Fruit fly (Drosophila melanogaster): ENCODE results near the gene Hmt4-20.

Hmt4-20 gene

DNA sequence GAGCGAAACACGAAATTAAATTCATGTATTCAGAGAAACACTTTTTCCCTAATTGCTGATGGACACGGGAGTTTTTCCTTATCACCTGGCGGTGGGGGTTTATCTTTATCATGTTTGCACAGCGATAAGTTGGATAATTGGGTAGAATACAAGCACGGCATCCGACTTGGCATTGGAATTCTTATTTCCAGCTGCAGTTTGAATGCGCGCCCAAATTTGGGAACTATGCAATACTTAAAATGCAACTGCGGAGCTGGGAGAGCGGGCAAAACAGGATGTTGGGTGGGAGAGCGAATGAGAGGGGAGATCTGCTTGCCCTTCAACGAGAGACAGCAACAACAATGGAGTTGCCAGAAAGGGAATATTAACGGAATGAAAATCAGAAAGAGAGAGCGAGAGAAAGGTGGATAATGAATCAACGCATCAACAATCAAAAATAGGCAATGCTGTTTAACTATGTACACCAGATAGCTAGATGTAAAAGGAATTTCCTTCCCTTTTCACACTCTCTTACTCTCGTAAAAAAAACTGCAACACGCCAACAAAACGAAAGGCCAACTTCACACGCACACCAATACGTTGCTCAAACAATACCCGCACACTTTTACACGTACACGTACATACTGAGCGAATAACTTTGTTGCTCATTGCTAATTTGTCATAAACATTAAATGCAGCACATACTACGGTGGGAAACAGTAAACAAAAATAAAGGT lies 38.9 kb downstream of the Hmt4-20 start:
- no peak for TF ChIP-seq CG17801 (GFP tag; optimal IDR thresholded peaks at IDR 0.05; ENCODE audit: partially characterized antibody)

DNA sequence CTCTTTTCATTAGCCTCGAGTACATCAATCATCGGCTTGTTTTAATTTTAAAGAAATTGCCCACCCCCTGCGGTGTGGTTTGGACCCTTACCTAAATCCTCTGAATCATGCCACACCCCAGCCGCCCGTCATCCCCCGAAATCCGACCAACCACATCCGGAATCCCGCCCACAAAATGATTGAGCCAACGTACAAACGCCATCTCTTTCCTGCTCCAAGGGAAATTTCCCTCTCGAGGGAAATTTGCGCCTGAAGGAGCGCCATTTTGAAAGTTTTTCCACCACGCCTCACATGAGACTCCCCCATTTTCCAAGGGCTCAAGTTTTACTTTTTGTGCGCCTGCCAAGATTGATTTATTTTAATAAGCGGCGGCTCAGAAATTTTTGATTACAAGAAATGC lies 45.8 kb downstream of the Hmt4-20 start:
- TF ChIP-seq CG17801 (GFP tag; optimal IDR thresholded peaks at IDR 0.05; ENCODE audit: partially characterized antibody): no peak

DNA sequence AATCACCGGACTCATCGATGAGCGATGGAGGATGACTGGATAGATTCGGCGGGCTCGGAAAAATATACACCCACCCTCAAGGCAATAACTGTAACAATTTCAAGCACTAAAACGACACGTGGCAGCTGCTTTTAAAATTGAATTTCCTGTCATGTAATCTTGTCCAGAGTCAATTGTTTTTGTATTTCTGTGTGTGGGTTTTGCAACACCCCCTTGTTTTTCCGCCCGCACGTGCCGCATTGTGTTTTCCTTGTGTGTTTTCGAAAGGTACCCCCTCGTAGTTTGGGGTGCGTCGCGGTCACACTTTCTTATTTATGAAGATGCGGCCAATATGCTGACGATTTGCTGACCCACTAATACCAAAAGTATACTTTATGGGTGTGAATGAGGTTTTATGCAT lies 53.8 kb downstream of the Hmt4-20 start:
- no peak for TF ChIP-seq CG17801 (GFP tag; optimal IDR thresholded peaks at IDR 0.05; ENCODE audit: partially characterized antibody)

DNA sequence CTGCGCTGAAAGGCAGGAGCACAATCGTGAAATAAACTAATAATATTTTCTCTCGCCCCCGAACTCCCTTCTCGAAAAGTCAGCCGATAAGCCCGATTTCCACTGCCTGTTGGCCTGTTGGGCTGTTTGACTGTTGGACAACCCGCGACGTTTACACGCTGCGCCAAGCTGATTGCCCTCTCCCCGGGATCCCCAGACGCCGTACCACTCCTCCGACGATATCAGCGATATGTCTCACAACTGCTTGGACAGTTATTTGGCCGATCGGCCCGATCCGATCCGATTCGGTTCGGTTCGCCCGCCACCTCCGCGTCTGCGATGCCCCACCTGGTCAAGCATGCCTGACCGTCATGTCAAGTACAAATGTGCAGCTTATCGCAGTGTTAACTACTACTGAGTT lies 56.1 kb downstream of the Hmt4-20 start:
- no peak for TF ChIP-seq CG17801 (GFP tag; optimal IDR thresholded peaks at IDR 0.05; ENCODE audit: partially characterized antibody)
